Fruit fly (Drosophila melanogaster) whole organism, embryonic: Measurements from ENCODE around the gene Kaz1-ORFB.
A peak's percentile ranks its signal among the peaks of the same experiment; 100 is the strongest.

Experiments
- Antp ChIP-seq: fragments of 200-800 bp; sonication (Bioruptor generic); optimal IDR thresholded peaks from 3 replicates; lab custom pipeline; 2016; ENCODE audit warnings: missing biosample characterization, missing genetic modification characterization
- Bteb2 ChIP-seq: fragments of 200-800 bp; sonication (Bioruptor generic); optimal IDR thresholded peaks from 2 replicates; lab custom pipeline; 2016; ENCODE audit warnings: missing biosample characterization, missing genetic modification characterization
- CG10147 ChIP-seq: fragments of 200-800 bp; sonication (Bioruptor generic); optimal IDR thresholded peaks from 2 replicates; lab custom pipeline; 2019; ENCODE audit warnings: missing biosample characterization, mild to moderate bottlenecking, missing genetic modification characterization, moderate library complexity
- CG12299 ChIP-seq: fragments of 200-800 bp; sonication (Bioruptor generic); optimal IDR thresholded peaks from 2 replicates; lab custom pipeline; 2018; ENCODE audit warnings: missing biosample characterization, mild to moderate bottlenecking, missing genetic modification characterization
- CG13296 ChIP-seq: fragments of 200-800 bp; sonication (Bioruptor generic); optimal IDR thresholded peaks from 3 replicates; lab custom pipeline; 2018; ENCODE audit warnings: missing biosample characterization, mild to moderate bottlenecking, missing genetic modification characterization
- CG14014 ChIP-seq: fragments of 200-800 bp; sonication (Bioruptor generic); IDR thresholded peaks from 2 replicates; pipeline ENCODE4 v1.3.6; 2022; ENCODE audit warnings: missing biosample characterization, missing genetic modification characterization
- CG15696 ChIP-seq: fragments of 200-800 bp; sonication (Bioruptor generic); optimal IDR thresholded peaks from 2 replicates; lab custom pipeline; 2019; ENCODE audit warnings: missing biosample characterization, mild to moderate bottlenecking, missing genetic modification characterization, moderate library complexity
- CG1602 ChIP-seq: fragments of 200-800 bp; sonication (Bioruptor generic); optimal IDR thresholded peaks from 3 replicates; lab custom pipeline; 2016; ENCODE audit warnings: missing biosample characterization, missing genetic modification characterization
- CG17612 ChIP-seq: fragments of 200-800 bp; sonication (Bioruptor generic); IDR thresholded peaks from 2 replicates; pipeline ENCODE4 v1.3.6; 2022; ENCODE audit warnings: missing biosample characterization, missing genetic modification characterization
- CG3065 ChIP-seq: fragments of 200-800 bp; sonication (Bioruptor generic); optimal IDR thresholded peaks from 2 replicates; lab custom pipeline; 2016; ENCODE audit warnings: missing biosample characterization, missing genetic modification characterization
- CG31365 ChIP-seq: fragments of 200-800 bp; sonication (Bioruptor generic); optimal IDR thresholded peaks from 2 replicates; lab custom pipeline; 2018; ENCODE audit warnings: missing biosample characterization, mild to moderate bottlenecking, missing genetic modification characterization
- CG31441 ChIP-seq: fragments of 200-800 bp; sonication (Bioruptor generic); IDR thresholded peaks from 2 replicates; pipeline ENCODE4 v1.3.6; 2022; ENCODE audit warnings: missing biosample characterization, missing genetic modification characterization
- CG32767 ChIP-seq: fragments of 200-800 bp; sonication (Bioruptor generic); IDR thresholded peaks from 2 replicates; pipeline ENCODE4 v1.3.6; 2022; ENCODE audit warnings: missing biosample characterization, missing genetic modification characterization
- CG33213 ChIP-seq: fragments of 200-800 bp; sonication (Bioruptor generic); optimal IDR thresholded peaks from 3 replicates; lab custom pipeline; 2016; ENCODE audit warnings: missing biosample characterization, missing genetic modification characterization
- CG42726 ChIP-seq: fragments of 200-800 bp; sonication (Bioruptor generic); IDR thresholded peaks from 2 replicates; pipeline ENCODE4 v1.3.6; 2022; ENCODE audit warnings: missing biosample characterization, missing genetic modification characterization; ENCODE audit not compliant: partially characterized antibody
- CG6272 ChIP-seq: fragments of 200-800 bp; sonication (Bioruptor generic); IDR thresholded peaks from 2 replicates; pipeline ENCODE4 v1.3.6; 2022; ENCODE audit warnings: missing biosample characterization, missing genetic modification characterization
- CG7928 ChIP-seq: fragments of 200-800 bp; sonication (Bioruptor generic); optimal IDR thresholded peaks from 2 replicates; lab custom pipeline; 2017; ENCODE audit warnings: missing biosample characterization, mild to moderate bottlenecking, missing genetic modification characterization
- CG7963 ChIP-seq: fragments of 200-800 bp; sonication (Bioruptor generic); IDR thresholded peaks from 3 replicates; pipeline ENCODE4 v1.3.6; 2022; ENCODE audit warnings: missing biosample characterization, missing genetic modification characterization; ENCODE audit not compliant: partially characterized antibody
- CG8281 ChIP-seq: fragments of 200-800 bp; sonication (Bioruptor generic); optimal IDR thresholded peaks from 2 replicates; lab custom pipeline; 2018; ENCODE audit warnings: missing biosample characterization, mild to moderate bottlenecking, missing genetic modification characterization, moderate library complexity
- CkIIα-i1 ChIP-seq: fragments of 200-800 bp; sonication (Bioruptor generic); IDR thresholded peaks from 2 replicates; pipeline ENCODE4 v1.3.6; 2022; ENCODE audit warnings: missing biosample characterization, missing genetic modification characterization
- Deaf1 ChIP-seq: fragments of 200-800 bp; optimal IDR thresholded peaks from 3 replicates; lab custom pipeline; 2019; ENCODE audit warnings: missing biosample characterization, mild to moderate bottlenecking, missing genetic modification characterization, moderate library complexity
- ERR ChIP-seq: fragments of 200-800 bp; sonication (Bioruptor generic); optimal IDR thresholded peaks from 2 replicates; lab custom pipeline; 2016; ENCODE audit warnings: missing biosample characterization, missing genetic modification characterization
- HmgZ ChIP-seq: fragments of 200-800 bp; sonication (Bioruptor generic); optimal IDR thresholded peaks from 2 replicates; lab custom pipeline; 2018; ENCODE audit warnings: missing biosample characterization, mild to moderate bottlenecking, missing genetic modification characterization
- MBD-R2 ChIP-seq: fragments of 200-800 bp; sonication (Bioruptor generic); IDR thresholded peaks from 2 replicates; pipeline ENCODE4 v1.3.6; 2022; ENCODE audit warnings: missing biosample characterization, missing genetic modification characterization
- MESR4 ChIP-seq: fragments of 200-800 bp; sonication (Bioruptor generic); optimal IDR thresholded peaks from 2 replicates; lab custom pipeline; 2018; ENCODE audit warnings: missing biosample characterization, mild to moderate bottlenecking, missing genetic modification characterization, moderate library complexity
- Mrtf ChIP-seq: fragments of 200-800 bp; sonication (Bioruptor generic); IDR thresholded peaks from 3 replicates; pipeline ENCODE4 v1.3.6; 2022; ENCODE audit warnings: missing biosample characterization, missing genetic modification characterization
- Optix ChIP-seq: fragments of 200-800 bp; sonication (Bioruptor generic); IDR thresholded peaks from 3 replicates; pipeline ENCODE4 v1.3.6; 2022; ENCODE audit warnings: missing biosample characterization, missing genetic modification characterization
- Taf1 ChIP-seq: fragments of 200-800 bp; sonication (Bioruptor generic); IDR thresholded peaks from 2 replicates; pipeline ENCODE4 v1.3.6; 2022; ENCODE audit warnings: missing biosample characterization, missing genetic modification characterization
- ap ChIP-seq: fragments of 200-800 bp; sonication (Bioruptor generic); IDR thresholded peaks from 2 replicates; pipeline ENCODE4 v1.3.6; 2022; ENCODE audit warnings: missing biosample characterization, missing genetic modification characterization
- ase ChIP-seq: fragments of 200-800 bp; sonication (Bioruptor generic); IDR thresholded peaks from 3 replicates; pipeline ENCODE4 v1.3.6; 2022; ENCODE audit warnings: missing biosample characterization, missing genetic modification characterization
- az2 ChIP-seq: fragments of 200-800 bp; sonication (Bioruptor generic); optimal IDR thresholded peaks from 3 replicates; lab custom pipeline; 2016; ENCODE audit warnings: missing biosample characterization, missing genetic modification characterization
- br ChIP-seq: fragments of >200 bp; optimal IDR thresholded peaks from 2 replicates; lab custom pipeline; 2017
- crc ChIP-seq: fragments of 200-800 bp; sonication (Bioruptor generic); optimal IDR thresholded peaks from 2 replicates; lab custom pipeline; 2016; ENCODE audit warnings: missing biosample characterization, missing genetic modification characterization
- dmrt99B ChIP-seq: fragments of 200-800 bp; sonication (Bioruptor generic); optimal IDR thresholded peaks from 2 replicates; lab custom pipeline; 2018; ENCODE audit warnings: missing biosample characterization, mild to moderate bottlenecking, missing genetic modification characterization, moderate library complexity
- fd102C ChIP-seq: fragments of 200-800 bp; sonication (Bioruptor generic); optimal IDR thresholded peaks from 2 replicates; lab custom pipeline; 2018; ENCODE audit warnings: missing biosample characterization, mild to moderate bottlenecking, missing genetic modification characterization, moderate library complexity
- fd64A ChIP-seq: fragments of 200-800 bp; sonication (Bioruptor generic); optimal IDR thresholded peaks from 3 replicates; lab custom pipeline; 2018; ENCODE audit warnings: missing biosample characterization, mild to moderate bottlenecking, missing genetic modification characterization
- gcm ChIP-seq: fragments of 200-800 bp; sonication (Bioruptor generic); optimal IDR thresholded peaks from 2 replicates; lab custom pipeline; 2019; ENCODE audit warnings: missing biosample characterization, mild to moderate bottlenecking, missing genetic modification characterization, moderate library complexity
- gro ChIP-seq: fragments of 200-800 bp; sonication (Bioruptor generic); optimal IDR thresholded peaks from 2 replicates; lab custom pipeline; 2016; ENCODE audit warnings: missing biosample characterization, missing genetic modification characterization
- h ChIP-seq: fragments of >200 bp; optimal IDR thresholded peaks from 2 replicates; lab custom pipeline; 2017
- insv ChIP-seq, 2 experiments: fragments of 200-800 bp; sonication (Bioruptor generic); optimal IDR thresholded peaks; 3 replicates each; lab custom pipeline; 2016 to 2018; ENCODE audit warnings: missing biosample characterization in 2 of 2, missing genetic modification characterization in 2 of 2
- jigr1 ChIP-seq: fragments of 200-800 bp; sonication (Bioruptor generic); IDR thresholded peaks from 3 replicates; pipeline ENCODE4 v1.3.6; 2022; ENCODE audit warnings: missing biosample characterization, missing genetic modification characterization
- kay ChIP-seq: fragments of 200-800 bp; sonication (Bioruptor generic); optimal IDR thresholded peaks from 2 replicates; lab custom pipeline; 2016; ENCODE audit warnings: missing biosample characterization, missing genetic modification characterization
- kni ChIP-seq: fragments of 200-800 bp; sonication (Bioruptor generic); optimal IDR thresholded peaks from 3 replicates; lab custom pipeline; 2017; ENCODE audit warnings: mild to moderate bottlenecking, missing biosample characterization, missing genetic modification reagents, missing genetic modification characterization
- knrl ChIP-seq: fragments of 200-800 bp; sonication (Bioruptor generic); IDR thresholded peaks from 3 replicates; pipeline ENCODE4 v1.3.6; 2022; ENCODE audit warnings: missing biosample characterization, missing genetic modification characterization; ENCODE audit not compliant: partially characterized antibody
- mam ChIP-seq: fragments of 200-800 bp; sonication (Bioruptor generic); optimal IDR thresholded peaks from 3 replicates; lab custom pipeline; 2016; ENCODE audit warnings: missing biosample characterization, missing genetic modification characterization
- nerfin-1 ChIP-seq: fragments of 200-800 bp; sonication (Bioruptor generic); optimal IDR thresholded peaks from 3 replicates; lab custom pipeline; 2019; ENCODE audit warnings: missing biosample characterization, mild to moderate bottlenecking, missing genetic modification characterization, moderate library complexity
- p53 ChIP-seq: fragments of 200-800 bp; sonication (Bioruptor generic); optimal IDR thresholded peaks from 2 replicates; lab custom pipeline; 2016; ENCODE audit warnings: missing biosample characterization, missing genetic modification characterization
- pb ChIP-seq: fragments of 200-800 bp; sonication (Bioruptor generic); optimal IDR thresholded peaks from 3 replicates; lab custom pipeline; 2016; ENCODE audit warnings: missing biosample characterization, missing genetic modification characterization
- repo ChIP-seq: fragments of 200-800 bp; sonication (Bioruptor generic); optimal IDR thresholded peaks from 2 replicates; lab custom pipeline; 2016; ENCODE audit warnings: missing biosample characterization, missing genetic modification characterization
- scrt ChIP-seq: fragments of 200-800 bp; sonication (Bioruptor generic); optimal IDR thresholded peaks from 2 replicates; lab custom pipeline; 2018; ENCODE audit warnings: missing biosample characterization, mild to moderate bottlenecking, missing genetic modification characterization, moderate library complexity
- slp2 ChIP-seq: fragments of 200-800 bp; sonication (Bioruptor generic); optimal IDR thresholded peaks from 2 replicates; lab custom pipeline; 2016; ENCODE audit warnings: missing biosample characterization, missing genetic modification characterization
- stwl ChIP-seq: fragments of 200-800 bp; sonication (Bioruptor generic); optimal IDR thresholded peaks from 3 replicates; lab custom pipeline; 2018; ENCODE audit warnings: missing biosample characterization, mild to moderate bottlenecking, missing genetic modification characterization, moderate library complexity

The Kaz1-ORFB gene

DNA sequence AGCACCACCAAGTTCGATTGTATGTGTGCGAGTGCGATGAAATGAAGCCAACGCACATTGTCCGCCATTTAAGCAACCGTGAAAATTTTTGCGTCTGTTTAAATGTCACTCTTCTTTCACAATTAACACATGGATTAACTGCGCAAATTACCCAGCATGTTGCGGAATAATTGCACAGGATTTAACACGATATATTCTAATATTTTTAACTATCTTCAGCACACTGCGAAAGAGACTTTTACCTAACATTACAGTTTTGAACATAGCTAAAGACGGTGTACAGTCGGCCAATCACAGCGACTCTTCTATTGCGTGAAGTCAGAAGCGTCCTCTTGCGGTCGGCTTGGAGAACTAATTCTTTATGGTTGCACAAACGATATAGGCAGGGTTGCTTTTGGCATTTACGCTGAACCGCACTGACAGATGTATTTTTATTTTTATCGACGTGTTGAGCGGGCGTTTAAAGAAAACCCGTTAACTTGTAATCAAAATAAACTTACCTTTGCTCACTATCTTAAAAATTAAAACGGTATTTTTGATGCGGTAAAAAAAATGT is 30.3 kb downstream of the Kaz1-ORFB start (continued):
- TF ChIP-seq CkIIα-i1 (GFP tag; lab: Robert Waterston, UW) = no peak
- no peak for TF ChIP-seq CG31365
- TF ChIP-seq repo (GFP tag; lab: Kevin White, UChicago) = peak; percentile 32
- TF ChIP-seq jigr1 (GFP tag; lab: Robert Waterston, UW) = no peak
- TF ChIP-seq CG6272 (GFP tag; lab: Robert Waterston, UW) = no peak
- peak; percentile 56; the same call in 2 of the 3 replicates for TF ChIP-seq Mrtf (GFP tag; lab: Robert Waterston, UW)
- TF ChIP-seq ERR (GFP tag; lab: Kevin White, UChicago) = peak; percentile 24
- TF ChIP-seq MESR4 (GFP tag; lab: Kevin White, UChicago) = peak; percentile 99
- no peak for TF ChIP-seq crc (GFP tag; lab: Kevin White, UChicago)
- TF ChIP-seq stwl = peak; percentile 82
- TF ChIP-seq mam (GFP tag; lab: Kevin White, UChicago) = peak; percentile 41
- TF ChIP-seq CG12299 = no peak
- no peak for TF ChIP-seq fd102C (GFP tag; lab: Kevin White, UChicago)
- TF ChIP-seq h (lab: Kevin White, UChicago) = no peak
- peak; percentile 59; the same call in 2 of the 3 replicates for TF ChIP-seq knrl
- TF ChIP-seq gcm (GFP tag; lab: Kevin White, UChicago) = no peak
- no peak for TF ChIP-seq kni (GFP tag; lab: Kevin White, UChicago)
- no peak for TF ChIP-seq CG15696 (tag; lab: Kevin White, UChicago)
- TF ChIP-seq CG17612 (GFP tag; lab: Robert Waterston, UW) = no peak
- peak; percentile 28 for TF ChIP-seq slp2
- TF ChIP-seq CG7963 (GFP tag; lab: Robert Waterston, UW) = peak; percentile 80
- TF ChIP-seq az2 (GFP tag; lab: Kevin White, UChicago) = peak; percentile 6
- TF ChIP-seq scrt (GFP tag; lab: Kevin White, UChicago) = no peak
- no peak for TF ChIP-seq kay (GFP tag; lab: Kevin White, UChicago)
- TF ChIP-seq pb = peak; percentile 36
- peak; percentile 34 for TF ChIP-seq CG1602 (GFP tag; lab: Kevin White, UChicago)
- no peak for TF ChIP-seq CG31441
- peak; percentile 70 for TF ChIP-seq gro
- TF ChIP-seq Taf1 (GFP tag; lab: Robert Waterston, UW) = no peak
- no peak for TF ChIP-seq Optix (GFP tag; lab: Robert Waterston, UW)
- TF ChIP-seq CG3065 = peak; percentile 24
- TF ChIP-seq CG32767 (GFP tag; lab: Robert Waterston, UW) = peak; percentile 33; the same call in 1 of the 2 replicates
- peak; percentile 60 for TF ChIP-seq CG14014 (GFP tag; lab: Robert Waterston, UW)
- TF ChIP-seq CG42726 (GFP tag; lab: Robert Waterston, UW) = peak; percentile 81
- no peak for TF ChIP-seq CG13296 (GFP tag; lab: Kevin White, UChicago)
- no peak for TF ChIP-seq fd64A (GFP tag; lab: Kevin White, UChicago)
- TF ChIP-seq ap = no peak
- no peak for TF ChIP-seq CG8281 (tag; lab: Kevin White, UChicago)
- TF ChIP-seq Bteb2 (GFP tag; lab: Kevin White, UChicago) = no peak
- TF ChIP-seq br = no peak
- TF ChIP-seq HmgZ (tag; lab: Kevin White, UChicago) = peak; percentile 87
- TF ChIP-seq CG33213 (GFP tag; lab: Kevin White, UChicago) = peak; percentile 89
- TF ChIP-seq nerfin-1 = peak; percentile 15
- peak in 1 of 2 experiments; percentile 30 for TF ChIP-seq insv (GFP tag; optimal IDR thresholded peaks at IDR 0.05; lab: Kevin White, UChicago)
- TF ChIP-seq CG7928 (GFP tag; lab: Kevin White, UChicago) = peak; percentile 60
- peak; percentile 61; the same call in 1 of the 3 replicates for TF ChIP-seq ase (GFP tag; lab: Robert Waterston, UW)
- peak; percentile 17 for TF ChIP-seq p53
- peak; percentile 100 for TF ChIP-seq Deaf1 (tag; lab: Kevin White, UChicago)
- no peak for TF ChIP-seq dmrt99B (tag; lab: Kevin White, UChicago)
- TF ChIP-seq CG10147 = no peak
- TF ChIP-seq MBD-R2 (GFP tag; lab: Robert Waterston, UW) = peak; percentile 55
- TF ChIP-seq Antp (GFP tag; lab: Kevin White, UChicago) = peak; percentile 52
